Worm (Caenorhabditis elegans) whole organism, L4 larva: ENCODE results near the gene R148.3.

ENCODE experiments used
- F37D6.2 ChIP-seq: sonication (generic microtip); optimal IDR thresholded peaks from 2 replicates; lab custom pipeline; 2016; ENCODE audit warnings: mild to moderate bottlenecking, missing genetic modification characterization, missing compliant biosample characterization
- aly-2 ChIP-seq: sonication (generic microtip); optimal IDR thresholded peaks from 2 replicates; lab custom pipeline; 2018; ENCODE audit warnings: missing biosample characterization, missing genetic modification characterization
- ama-1 ChIP-seq: fragments of 150-350 bp; optimal IDR thresholded peaks from 2 replicates; lab custom pipeline; 2014; ENCODE audit warnings: inconsistent platforms, mixed read lengths
- ceh-20 ChIP-seq: fragments of 200-800 bp; sonication (Bioruptor generic); IDR thresholded peaks from 2 replicates; pipeline ENCODE4 v1.3.6; 2022; ENCODE audit warnings: missing genetic modification reagents, missing genetic modification characterization, missing compliant biosample characterization
- daf-12 ChIP-seq: fragments of 150-350 bp; optimal IDR thresholded peaks from 2 replicates; lab custom pipeline; 2014; ENCODE audit warnings: missing biosample characterization, missing genetic modification reagents, missing genetic modification characterization
- lin-1 ChIP-seq: fragments of 200-800 bp; sonication (Bioruptor generic); IDR thresholded peaks from 2 replicates; pipeline ENCODE4 v1.3.6; 2022; ENCODE audit warnings: missing genetic modification reagents, missing genetic modification characterization, missing compliant biosample characterization
- lin-29 ChIP-seq: fragments of 200-800 bp; sonication (Bioruptor generic); IDR thresholded peaks from 2 replicates; pipeline ENCODE4 v1.3.6; 2022; ENCODE audit warnings: missing genetic modification reagents, missing genetic modification characterization, missing compliant biosample characterization
- mdl-1 ChIP-seq, 2 experiments: fragments of 150-350 bp in 1 of 2; sonication (generic microtip) in 1 of 2; optimal IDR thresholded peaks; 2 replicates each; lab custom pipeline; 2014 to 2017; ENCODE audit warnings: missing biosample characterization in 2 of 2, missing genetic modification characterization in 2 of 2
- nhr-11 ChIP-seq: fragments of 150-350 bp; optimal IDR thresholded peaks from 2 replicates; lab custom pipeline; 2014; ENCODE audit warnings: missing biosample characterization, missing genetic modification characterization
- nhr-28 ChIP-seq: fragments of 150-350 bp; optimal IDR thresholded peaks from 2 replicates; lab custom pipeline; 2014; ENCODE audit warnings: missing biosample characterization, missing genetic modification characterization
- skn-1 ChIP-seq: fragments of 150-350 bp; optimal IDR thresholded peaks from 2 replicates; lab custom pipeline; 2014; ENCODE audit warnings: missing biosample characterization, missing genetic modification characterization
- unc-39 ChIP-seq: sonication (generic microtip); optimal IDR thresholded peaks from 2 replicates; lab custom pipeline; 2017; ENCODE audit warnings: missing biosample characterization, missing genetic modification characterization
- unc-62 ChIP-seq, 3 experiments: fragments of 150-350 bp in 1 of 3; sonication (generic microtip); optimal IDR thresholded peaks in 2 of 3; peaks in 1 of 3; 1 replicate in 1 of 3; 2 replicates in 2 of 3; lab custom pipeline; 2014 to 2017; ENCODE audit warnings: missing biosample characterization in 3 of 3, missing genetic modification characterization in 3 of 3, missing genetic modification reagents in 3 of 3, missing genotype in 1 of 3

ce11 chrIII:3127613-3128012 lies 47.5 kb upstream of the R148.3 start:
- no peak for TF ChIP-seq unc-62 (GFP tag; optimal IDR thresholded peaks at IDR 0.05 in 1 of 2; lab: Kevin White, UChicago)
- no peak for TF ChIP-seq unc-62 (tag; optimal IDR thresholded peaks at IDR 0.05; lab: Kevin White, UChicago)
- no peak for TF ChIP-seq daf-12 (tag; lab: Kevin White, UChicago)
- TF ChIP-seq nhr-11 (tag; lab: Kevin White, UChicago): no peak
- TF ChIP-seq lin-1 (GFP tag; lab: Robert Waterston, UW): no peak
- TF ChIP-seq ceh-20 (GFP tag; lab: Robert Waterston, UW): no peak
- no peak for TF ChIP-seq F37D6.2
- TF ChIP-seq mdl-1 (tag; optimal IDR thresholded peaks at IDR 0.05; lab: Kevin White, UChicago): no peak
- peak; percentile 71 for TF ChIP-seq nhr-28 (tag; lab: Kevin White, UChicago)
- TF ChIP-seq skn-1 (tag; lab: Kevin White, UChicago): no peak
- TF ChIP-seq aly-2 (tag; lab: Kevin White, UChicago): no peak
- TF ChIP-seq ama-1 (lab: Kevin White, UChicago): no peak
- TF ChIP-seq lin-29 (GFP tag; lab: Robert Waterston, UW): no peak
- TF ChIP-seq unc-39: no peak
